Worm (Caenorhabditis elegans): Measurements from ENCODE around the gene R105.1.

Gene R105.1

ce11 chrIV:4633393-4633792, at the start of gene R105.1:
R105.1 (plus strand) TSS chrIV:4633693.
- TF ChIP-seq cebp-2 (GFP tag; IDR thresholded peaks at IDR 0.05) (no peak), lsl-1 (GFP tag; optimal IDR thresholded peaks at IDR 0.05) (no peak), tbx-9 (tag; optimal IDR thresholded peaks at IDR 0.05; ENCODE audit: borderline replicate concordance) (no peak), dox-1 (GFP tag; IDR thresholded peaks at IDR 0.05) (no peak), nfyb-1 (GFP tag; IDR thresholded peaks at IDR 0.05) (no peak), chd-7 (tag; optimal IDR thresholded peaks at IDR 0.05) (no peak), nhr-120 (GFP tag; IDR thresholded peaks at IDR 0.05) (no peak), akir-1 (GFP tag; optimal IDR thresholded peaks at IDR 0.05) (no peak), madf-6 (GFP tag; IDR thresholded peaks at IDR 0.05) (no peak), ekl-4 (GFP tag; IDR thresholded peaks at IDR 0.05) (no peak), let-526 (GFP tag; IDR thresholded peaks at IDR 0.05) (no peak), ccch-3 (GFP tag; optimal IDR thresholded peaks at IDR 0.05) (no peak), T07F8.4 (tag; optimal IDR thresholded peaks at IDR 0.05) (no peak), ztf-22 (GFP tag; optimal IDR thresholded peaks at IDR 0.05) (no peak)

- no peak for TF ChIP-seq lin-40 (tag; optimal IDR thresholded peaks at IDR 0.05)
- TF ChIP-seq lin-35 (GFP tag; optimal IDR thresholded peaks at IDR 0.05), result no peak
- no peak for TF ChIP-seq repo-1 (tag; optimal IDR thresholded peaks at IDR 0.05)
Observed at ce11 chrIV:4585991-4586390, 47.5 kb upstream of the R105.1 start.

DNA sequence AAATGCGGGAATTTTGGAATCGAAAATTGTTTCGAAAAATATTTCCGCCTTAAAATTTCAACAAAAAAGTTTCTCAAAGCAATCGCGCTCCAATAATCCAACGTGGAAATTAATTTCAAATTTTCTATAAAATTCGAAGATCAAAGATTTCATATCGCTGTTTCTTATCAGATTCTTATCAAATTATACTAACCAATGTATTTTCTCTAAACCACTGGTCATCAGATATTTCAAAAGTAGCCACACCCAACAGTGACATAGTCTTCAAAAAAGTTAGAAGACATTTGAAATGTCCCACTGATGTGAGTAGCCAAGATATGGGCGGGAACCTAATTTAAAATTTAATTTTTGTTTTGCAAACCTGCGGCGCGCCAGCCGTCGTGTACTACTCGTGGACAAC, 46.0 kb upstream of the R105.1 start:
- no peak for TF ChIP-seq hlh-26 (GFP tag; conservative IDR thresholded peaks at IDR 0.05)
- TF ChIP-seq pbrm-1 (GFP tag; IDR thresholded peaks at IDR 0.05), result no peak
- no peak for TF ChIP-seq die-1 (tag; optimal IDR thresholded peaks at IDR 0.05)
- no peak for TF ChIP-seq atf-7 (tag; optimal IDR thresholded peaks at IDR 0.05)
- TF ChIP-seq mxl-1 (tag; optimal IDR thresholded peaks at IDR 0.05), result no peak
- TF ChIP-seq aptf-2 (GFP tag; conservative IDR thresholded peaks at IDR 0.05), result no peak
- TF ChIP-seq efl-1 (GFP tag; optimal IDR thresholded peaks at IDR 0.05), result no peak
- no peak for TF ChIP-seq hrde-1 (tag; optimal IDR thresholded peaks at IDR 0.05; ENCODE audit: borderline replicate concordance)
- TF ChIP-seq tbp1 (GFP tag; optimal IDR thresholded peaks at IDR 0.05), result no peak
- no peak for TF ChIP-seq ztf-28 (GFP tag; IDR thresholded peaks at IDR 0.05)
- no peak for TF ChIP-seq unc-130 (GFP tag; optimal IDR thresholded peaks at IDR 0.05)
- no peak for TF ChIP-seq pha-4 (tag; optimal IDR thresholded peaks at IDR 0.05)
- TF ChIP-seq rcor-1 (GFP tag; IDR thresholded peaks at IDR 0.05), result no peak
- TF ChIP-seq rec-8 (tag; optimal IDR thresholded peaks at IDR 0.05), result no peak
- TF ChIP-seq athp-1 (tag; optimal IDR thresholded peaks at IDR 0.05), result no peak
- no peak for TF ChIP-seq K11D2.4 (GFP tag; IDR thresholded peaks at IDR 0.05)
- no peak for TF ChIP-seq dox-1 (GFP tag; IDR thresholded peaks at IDR 0.05)
- no peak for TF ChIP-seq egl-18 (GFP tag; IDR thresholded peaks at IDR 0.05)
- TF ChIP-seq madf-3 (GFP tag; IDR thresholded peaks at IDR 0.05), result no peak
- TF ChIP-seq lag-1 (GFP tag; IDR thresholded peaks at IDR 0.05), result no peak

ce11 chrIV:4588408-4588807, 45.1 kb upstream of the R105.1 start:
- TF ChIP-seq aptf-2 (GFP tag; conservative IDR thresholded peaks at IDR 0.05) (no peak), lin-26 (GFP tag; IDR thresholded peaks at IDR 0.05) (no peak), Y53G8AR.9 (GFP tag; conservative IDR thresholded peaks at IDR 0.05) (no peak), tbx-9 (tag; optimal IDR thresholded peaks at IDR 0.05; ENCODE audit: borderline replicate concordance) (no peak), B0035.1 (tag; optimal IDR thresholded peaks at IDR 0.05) (no peak), snpc-1.1 (tag; optimal IDR thresholded peaks at IDR 0.05; ENCODE audit: insufficient read depth) (no peak), ceh-100 (GFP tag; IDR thresholded peaks at IDR 0.05) (no peak)
